Worm (Caenorhabditis elegans) whole organism, late embryonic: ENCODE measurements around the gene snt-5.

Source experiments
- F13H6.1 ChIP-seq: sonication (generic microtip); optimal IDR thresholded peaks from 2 replicates; lab custom pipeline; 2016; ENCODE audit warnings: missing genetic modification characterization, missing compliant biosample characterization
- K02D7.2 ChIP-seq: sonication (generic microtip); optimal IDR thresholded peaks from 2 replicates; lab custom pipeline; 2017; ENCODE audit warnings: mild to moderate bottlenecking, missing genetic modification characterization, missing compliant biosample characterization
- K09A11.1 ChIP-seq: sonication (generic microtip); optimal IDR thresholded peaks from 2 replicates; lab custom pipeline; 2017; ENCODE audit warnings: antibody characterized with exemption, mild to moderate bottlenecking, missing genetic modification characterization, missing compliant biosample characterization; ENCODE audit not compliant: insufficient read depth
- T23F11.4 ChIP-seq: fragments of 200-800 bp; sonication (Bioruptor generic); optimal IDR thresholded peaks from 2 replicates; lab custom pipeline; 2018; ENCODE audit warnings: mild to moderate bottlenecking, missing genetic modification characterization, missing compliant biosample characterization
- Y22D7AL.16 ChIP-seq: sonication (generic microtip); optimal IDR thresholded peaks from 2 replicates; lab custom pipeline; 2016; ENCODE audit warnings: missing genetic modification characterization, missing compliant biosample characterization
- ahr-1 ChIP-seq: sonication (generic microtip); optimal IDR thresholded peaks from 2 replicates; lab custom pipeline; 2016; ENCODE audit warnings: missing genetic modification characterization, missing compliant biosample characterization
- ama-1 ChIP-seq: fragments of 150-350 bp; optimal IDR thresholded peaks from 2 replicates; lab custom pipeline; 2014
- ceh-14 ChIP-seq: sonication (generic microtip); optimal IDR thresholded peaks from 2 replicates; lab custom pipeline; 2016; ENCODE audit warnings: missing genotype, missing genetic modification characterization, missing compliant biosample characterization
- ceh-19 ChIP-seq: fragments of 200-800 bp; sonication (Bioruptor generic); optimal IDR thresholded peaks from 2 replicates; lab custom pipeline; 2018; ENCODE audit warnings: mild to moderate bottlenecking, missing genetic modification characterization, missing compliant biosample characterization
- ceh-22 ChIP-seq: sonication (generic microtip); optimal IDR thresholded peaks from 2 replicates; lab custom pipeline; 2017; ENCODE audit warnings: missing biosample characterization, missing genetic modification characterization
- ceh-30 ChIP-seq: fragments of 150-350 bp; optimal IDR thresholded peaks from 2 replicates; lab custom pipeline; 2014; ENCODE audit warnings: missing biosample characterization, missing genetic modification characterization
- ceh-9 ChIP-seq: sonication (generic microtip); optimal IDR thresholded peaks from 2 replicates; lab custom pipeline; 2016; ENCODE audit warnings: mild to moderate bottlenecking, missing genetic modification characterization, inconsistent platforms, missing compliant biosample characterization
- che-1 ChIP-seq: sonication (generic microtip); optimal IDR thresholded peaks from 2 replicates; lab custom pipeline; 2016; ENCODE audit warnings: mild to moderate bottlenecking, missing genetic modification characterization, missing compliant biosample characterization
- dve-1 ChIP-seq: sonication (generic microtip); optimal IDR thresholded peaks from 2 replicates; lab custom pipeline; 2017; ENCODE audit warnings: antibody characterized with exemption, mild to moderate bottlenecking, missing genetic modification characterization, missing compliant biosample characterization
- ets-4 ChIP-seq: sonication (generic microtip); optimal IDR thresholded peaks from 2 replicates; lab custom pipeline; 2016; ENCODE audit warnings: missing genetic modification characterization, missing compliant biosample characterization
- gmeb-2 ChIP-seq: sonication (generic microtip); optimal IDR thresholded peaks from 2 replicates; lab custom pipeline; 2016; ENCODE audit warnings: missing genetic modification characterization, inconsistent platforms, missing compliant biosample characterization
- hlh-13 ChIP-seq: fragments of 200-800 bp; sonication (Bioruptor generic); optimal IDR thresholded peaks from 2 replicates; lab custom pipeline; 2018; ENCODE audit warnings: mild to moderate bottlenecking, missing genetic modification characterization, missing compliant biosample characterization
- hlh-6 ChIP-seq: sonication (generic microtip); optimal IDR thresholded peaks from 2 replicates; lab custom pipeline; 2016; ENCODE audit warnings: missing genotype, missing genetic modification characterization, missing compliant biosample characterization
- mec-3 ChIP-seq: sonication (generic microtip); optimal IDR thresholded peaks from 2 replicates; lab custom pipeline; 2016; ENCODE audit warnings: borderline replicate concordance, missing genetic modification characterization, missing compliant biosample characterization
- nfya-1 ChIP-seq: sonication (generic microtip); optimal IDR thresholded peaks from 2 replicates; lab custom pipeline; 2017; ENCODE audit warnings: missing genetic modification characterization, mild to moderate bottlenecking, missing compliant biosample characterization, antibody characterized with exemption, moderate library complexity
- nhr-11 ChIP-seq: fragments of 150-350 bp; optimal IDR thresholded peaks from 2 replicates; lab custom pipeline; 2014; ENCODE audit warnings: missing biosample characterization, missing genetic modification characterization
- npax-4 ChIP-seq: sonication (generic microtip); optimal IDR thresholded peaks from 2 replicates; lab custom pipeline; 2016; ENCODE audit warnings: missing genetic modification characterization, missing compliant biosample characterization
- pag-3 ChIP-seq: sonication (generic microtip); optimal IDR thresholded peaks from 2 replicates; lab custom pipeline; 2016; ENCODE audit warnings: missing compliant biosample characterization, missing genetic modification characterization, borderline replicate concordance
- pha-2 ChIP-seq: sonication (generic microtip); optimal IDR thresholded peaks from 2 replicates; lab custom pipeline; 2017; ENCODE audit warnings: mild to moderate bottlenecking, missing genetic modification characterization, missing compliant biosample characterization
- ref-2 ChIP-seq: sonication (generic microtip); optimal IDR thresholded peaks from 2 replicates; lab custom pipeline; 2016; ENCODE audit warnings: missing genetic modification characterization, missing compliant biosample characterization
- sdc-2 ChIP-seq: sonication (generic microtip); optimal IDR thresholded peaks from 2 replicates; lab custom pipeline; 2016; ENCODE audit warnings: missing genotype, missing genetic modification characterization, missing compliant biosample characterization
- sox-2 ChIP-seq: fragments of 200-800 bp; sonication (Bioruptor generic); IDR thresholded peaks from 2 replicates; pipeline ENCODE4 v1.3.6; 2022; ENCODE audit warnings: missing genetic modification reagents, missing genetic modification characterization, missing compliant biosample characterization
- sox-4 ChIP-seq: sonication (generic microtip); optimal IDR thresholded peaks from 2 replicates; lab custom pipeline; 2017; ENCODE audit warnings: mild to moderate bottlenecking, missing genetic modification characterization, inconsistent platforms, missing compliant biosample characterization
- syd-9 ChIP-seq: sonication (generic microtip); optimal IDR thresholded peaks from 2 replicates; lab custom pipeline; 2016; ENCODE audit warnings: mild to moderate bottlenecking, missing genetic modification characterization, moderate library complexity, missing compliant biosample characterization
- tbx-2 ChIP-seq: sonication (generic microtip); optimal IDR thresholded peaks from 2 replicates; lab custom pipeline; 2016; ENCODE audit warnings: missing genetic modification characterization, missing compliant biosample characterization
- ttx-3 ChIP-seq: sonication (generic microtip); optimal IDR thresholded peaks from 2 replicates; lab custom pipeline; 2016; ENCODE audit warnings: missing genetic modification reagents, missing genetic modification characterization, missing compliant biosample characterization
- unc-42 ChIP-seq: sonication (generic microtip); optimal IDR thresholded peaks from 2 replicates; lab custom pipeline; 2016; ENCODE audit warnings: missing genotype, missing genetic modification characterization, missing compliant biosample characterization
- unc-55 ChIP-seq: sonication (generic microtip); optimal IDR thresholded peaks from 2 replicates; lab custom pipeline; 2017; ENCODE audit warnings: missing biosample characterization, missing genetic modification reagents, missing genetic modification characterization
- unc-86 ChIP-seq: sonication (generic microtip); optimal IDR thresholded peaks from 2 replicates; lab custom pipeline; 2016; ENCODE audit warnings: missing genetic modification characterization, missing compliant biosample characterization
- ztf-16 ChIP-seq: sonication (generic microtip); optimal IDR thresholded peaks from 2 replicates; lab custom pipeline; 2017; ENCODE audit warnings: missing genetic modification characterization, missing compliant biosample characterization

snt-5 gene

DNA sequence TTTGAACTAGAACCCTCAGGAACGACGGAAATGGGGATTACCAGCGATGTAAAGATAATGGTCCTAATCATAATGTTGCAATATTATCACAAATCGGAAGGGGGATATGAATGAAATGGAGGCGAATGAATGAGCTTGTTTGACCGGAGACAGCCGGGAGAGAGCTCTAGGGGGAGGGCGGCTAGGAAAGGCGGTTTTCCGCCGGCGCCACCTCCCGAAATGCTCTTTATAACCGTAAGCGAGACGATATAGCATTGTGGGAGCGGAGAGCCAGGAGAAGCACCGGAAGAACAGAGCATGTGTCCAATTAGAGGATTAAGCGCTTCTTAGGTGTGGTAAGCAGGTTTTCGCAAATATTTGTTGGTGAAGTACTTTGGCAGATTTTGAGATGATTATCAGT, 14.2 kb upstream of the snt-5 start, which contains the start of gene R12A1.3:
TSS of gene R12A1.3 (minus strand) at position 200 of the 400 bp plus-strand sequence.
- peak; percentile 52 for TF ChIP-seq mec-3
- TF ChIP-seq sox-4 (tag; lab: Kevin White, UChicago): no peak

DNA sequence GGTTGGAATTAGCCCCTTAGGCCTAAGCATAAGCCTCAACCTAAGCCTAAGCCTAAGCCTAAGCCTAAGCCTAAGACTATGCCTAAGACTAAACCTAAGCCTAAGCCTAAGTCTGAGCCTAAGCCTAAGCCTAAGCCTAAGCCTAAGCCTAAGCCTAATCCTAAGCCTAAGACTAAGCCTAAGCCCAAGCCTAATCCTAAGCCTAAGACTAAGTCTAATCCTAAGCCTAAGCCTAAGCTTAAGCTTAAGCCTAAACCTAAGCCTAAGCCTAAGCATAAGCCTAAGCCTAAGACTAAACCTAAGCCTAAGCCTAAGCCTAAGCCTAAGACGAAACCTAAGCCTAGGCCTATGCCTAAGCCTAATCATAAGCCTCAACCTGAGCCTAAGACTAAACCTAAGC, 12.0 kb upstream of the snt-5 start:
- TF ChIP-seq mec-3: no peak
- TF ChIP-seq nhr-11 (tag; lab: Kevin White, UChicago): no peak
- no peak for TF ChIP-seq ztf-16
- no peak for TF ChIP-seq ama-1 (lab: Kevin White, UChicago)
- TF ChIP-seq dve-1: peak; percentile 79
- TF ChIP-seq sox-2 (GFP tag; lab: Robert Waterston, UW): no peak

DNA sequence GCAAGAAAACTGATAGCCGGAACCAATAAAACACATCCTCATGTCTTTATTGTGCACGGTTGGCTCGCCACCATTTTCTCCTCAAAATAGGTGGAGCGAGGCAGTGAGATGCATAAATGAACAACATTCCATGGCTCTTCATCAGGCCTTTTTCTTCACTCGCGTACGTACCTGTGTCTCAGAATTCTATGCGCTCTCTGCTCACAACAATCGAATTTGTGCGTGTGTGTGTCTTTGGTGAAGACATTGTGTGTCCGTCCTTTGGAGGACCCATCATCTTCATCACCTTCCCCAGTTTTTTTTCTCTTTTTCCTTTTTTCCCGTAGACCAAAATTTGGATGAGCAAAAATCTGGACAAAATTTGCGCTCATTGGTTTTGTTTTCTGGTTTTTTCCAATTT, 10.9 kb upstream of the snt-5 start:
- no peak for TF ChIP-seq unc-55
- peak; percentile 29 for TF ChIP-seq unc-42 (tag; lab: Kevin White, UChicago)

DNA sequence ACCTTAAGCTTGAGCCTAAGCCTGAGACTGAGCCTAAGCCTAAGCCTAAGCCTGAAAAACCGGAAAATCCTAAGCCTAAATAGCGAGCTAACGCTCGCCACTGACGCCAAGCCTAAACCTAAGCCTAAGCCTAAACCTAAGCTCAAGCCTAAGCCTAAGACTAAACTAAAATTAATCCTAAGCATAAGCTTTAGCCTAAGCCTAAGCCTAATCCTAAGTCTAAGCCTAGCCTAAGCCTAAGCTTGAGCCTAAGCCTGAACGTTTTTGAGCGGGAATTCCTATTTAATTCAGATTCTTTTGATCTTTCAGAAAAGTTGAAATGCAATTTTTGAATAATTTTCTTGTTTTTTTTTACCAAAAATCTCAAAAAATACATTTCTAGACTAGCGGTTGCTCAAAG, 4.8 kb upstream of the snt-5 start:
- TF ChIP-seq dve-1 (peak; percentile 62), ama-1 (lab: Kevin White, UChicago) (no peak), ets-4 (tag; lab: Kevin White, UChicago) (no peak), ceh-9 (tag; lab: Kevin White, UChicago) (no peak), unc-42 (tag; lab: Kevin White, UChicago) (no peak), ref-2 (tag; lab: Kevin White, UChicago) (no peak)

ce11 chrV:1414615-1415433, 3.5 kb upstream of the snt-5 start:
- no peak for TF ChIP-seq T23F11.4 (GFP tag; lab: Kevin White, UChicago)
- no peak for TF ChIP-seq ttx-3 (tag; lab: Kevin White, UChicago)
- TF ChIP-seq syd-9 (tag; lab: Kevin White, UChicago): no peak
- TF ChIP-seq ceh-14 (tag; lab: Kevin White, UChicago): no peak
- TF ChIP-seq sdc-2 (tag; lab: Kevin White, UChicago): no peak
- no peak for TF ChIP-seq K02D7.2 (tag; lab: Kevin White, UChicago)
- no peak for TF ChIP-seq unc-86 (tag; lab: Kevin White, UChicago)
- no peak for TF ChIP-seq F13H6.1 (tag; lab: Kevin White, UChicago)
- TF ChIP-seq ref-2 (tag; lab: Kevin White, UChicago): no peak
- TF ChIP-seq ztf-16: no peak
- no peak for TF ChIP-seq gmeb-2 (tag; lab: Kevin White, UChicago)
- TF ChIP-seq ets-4 (tag; lab: Kevin White, UChicago): no peak
- no peak for TF ChIP-seq pha-2 (tag; lab: Kevin White, UChicago)

- TF ChIP-seq pha-2 (tag; lab: Kevin White, UChicago) (no peak), mec-3 (no peak), K09A11.1 (tag; lab: Kevin White, UChicago) (no peak), ceh-30 (tag; lab: Kevin White, UChicago) (no peak), hlh-6 (tag; lab: Kevin White, UChicago) (no peak), ahr-1 (tag; lab: Kevin White, UChicago) (no peak), ceh-19 (GFP tag; lab: Kevin White, UChicago) (no peak), ets-4 (tag; lab: Kevin White, UChicago) (no peak), K02D7.2 (tag; lab: Kevin White, UChicago) (no peak), nfya-1 (tag; lab: Kevin White, UChicago) (no peak), pag-3 (no peak), sox-2 (GFP tag; lab: Robert Waterston, UW) (no peak), che-1 (tag; lab: Kevin White, UChicago) (no peak), tbx-2 (tag; lab: Kevin White, UChicago) (no peak), npax-4 (no peak), Y22D7AL.16 (tag; lab: Kevin White, UChicago) (no peak), hlh-13 (no peak), unc-42 (tag; lab: Kevin White, UChicago) (no peak), ceh-22 (tag; lab: Kevin White, UChicago) (no peak), unc-86 (tag; lab: Kevin White, UChicago) (no peak)
- TF ChIP-seq, all 69 proteins: peak for 0
These were observed 632 bp downstream of the snt-5 start for ce11 chrV:1410727-1411126.
